Worm (Caenorhabditis elegans) whole organism, L3 larva: ENCODE data around the gene hecw-1.

ENCODE experiments used
- ZK546.5 ChIP-seq: sonication (generic microtip); optimal IDR thresholded peaks from 2 replicates; lab custom pipeline; 2017; ENCODE audit warnings: missing biosample characterization, missing genetic modification characterization
- aly-2 ChIP-seq: fragments of 150-350 bp; optimal IDR thresholded peaks from 2 replicates; lab custom pipeline; 2014; ENCODE audit warnings: missing biosample characterization, missing genetic modification characterization
- ama-1 ChIP-seq: fragments of 150-350 bp; optimal IDR thresholded peaks from 2 replicates; lab custom pipeline; 2018
- ceh-16 ChIP-seq: sonication (generic microtip); optimal IDR thresholded peaks from 2 replicates; lab custom pipeline; 2017; ENCODE audit warnings: missing biosample characterization, missing genetic modification characterization
- ceh-28 ChIP-seq: fragments of 150-350 bp; optimal IDR thresholded peaks from 2 replicates; lab custom pipeline; 2014; ENCODE audit warnings: missing biosample characterization, missing genetic modification reagents, missing genetic modification characterization
- ceh-9 ChIP-seq: sonication (generic microtip); optimal IDR thresholded peaks from 2 replicates; lab custom pipeline; 2018; ENCODE audit warnings: missing biosample characterization, missing genetic modification characterization
- daf-12 ChIP-seq: fragments of 150-350 bp; optimal IDR thresholded peaks from 2 replicates; lab custom pipeline; 2014; ENCODE audit warnings: missing biosample characterization, missing genetic modification reagents, missing genetic modification characterization
- egl-5 ChIP-seq: fragments of 150-350 bp; optimal IDR thresholded peaks from 2 replicates; lab custom pipeline; 2017; ENCODE audit warnings: missing biosample characterization, missing genetic modification reagents, missing genetic modification characterization, inconsistent platforms
- elt-1 ChIP-seq: fragments of 150-350 bp; optimal IDR thresholded peaks from 2 replicates; lab custom pipeline; 2014; ENCODE audit warnings: missing biosample characterization, missing genetic modification characterization
- elt-2 ChIP-seq: sonication (generic microtip); optimal IDR thresholded peaks from 2 replicates; lab custom pipeline; 2016; ENCODE audit warnings: missing genetic modification reagents, mild to moderate bottlenecking, missing genetic modification characterization, missing compliant biosample characterization
- eor-1 ChIP-seq, 2 experiments: fragments of 150-350 bp; optimal IDR thresholded peaks; 2 replicates each; lab custom pipeline; 2014 to 2018; ENCODE audit warnings: missing biosample characterization in 2 of 2, missing genetic modification characterization in 2 of 2
- fkh-10 ChIP-seq: sonication (generic microtip); optimal IDR thresholded peaks from 2 replicates; lab custom pipeline; 2017; ENCODE audit warnings: missing biosample characterization, missing genetic modification reagents, missing genetic modification characterization
- fkh-2 ChIP-seq: fragments of 150-350 bp; optimal IDR thresholded peaks from 2 replicates; lab custom pipeline; 2014; ENCODE audit warnings: missing biosample characterization, missing genetic modification reagents, missing genetic modification characterization
- fos-1 ChIP-seq: fragments of 150-350 bp; optimal IDR thresholded peaks from 2 replicates; lab custom pipeline; 2014; ENCODE audit warnings: missing biosample characterization, missing genetic modification characterization
- jun-1 ChIP-seq: fragments of 150-350 bp; optimal IDR thresholded peaks from 2 replicates; lab custom pipeline; 2014; ENCODE audit warnings: missing biosample characterization, missing genetic modification reagents, missing genetic modification characterization
- lin-15B ChIP-seq: fragments of 150-350 bp; optimal IDR thresholded peaks from 2 replicates; lab custom pipeline; 2014; ENCODE audit warnings: missing biosample characterization, missing genetic modification characterization
- lin-39 ChIP-seq: fragments of 150-350 bp; optimal IDR thresholded peaks from 2 replicates; lab custom pipeline; 2018; ENCODE audit warnings: missing biosample characterization, missing genetic modification reagents, missing genetic modification characterization
- lsy-12 ChIP-seq: sonication (generic microtip); optimal IDR thresholded peaks from 2 replicates; lab custom pipeline; 2016; ENCODE audit warnings: mild to moderate bottlenecking, missing genetic modification characterization, missing compliant biosample characterization
- mdl-1 ChIP-seq: fragments of 150-350 bp; optimal IDR thresholded peaks from 2 replicates; lab custom pipeline; 2014; ENCODE audit warnings: missing biosample characterization, missing genetic modification characterization
- nfya-1 ChIP-seq: sonication (generic microtip); optimal IDR thresholded peaks from 2 replicates; lab custom pipeline; 2017; ENCODE audit warnings: missing genetic modification characterization, mild to moderate bottlenecking, missing compliant biosample characterization, antibody characterized with exemption, moderate library complexity; ENCODE audit not compliant: insufficient read depth
- nhr-11 ChIP-seq: fragments of 150-350 bp; optimal IDR thresholded peaks from 2 replicates; lab custom pipeline; 2014; ENCODE audit warnings: missing biosample characterization, missing genetic modification characterization
- nhr-23 ChIP-seq: fragments of 150-350 bp; optimal IDR thresholded peaks from 2 replicates; lab custom pipeline; 2014; ENCODE audit warnings: missing biosample characterization, missing genetic modification reagents, missing genetic modification characterization
- nhr-237 ChIP-seq: fragments of 150-350 bp; optimal IDR thresholded peaks from 2 replicates; lab custom pipeline; 2014; ENCODE audit warnings: missing biosample characterization, missing genetic modification characterization
- nhr-25 ChIP-seq: sonication (generic microtip); optimal IDR thresholded peaks from 2 replicates; lab custom pipeline; 2017; ENCODE audit warnings: missing biosample characterization, missing genetic modification characterization
- nhr-43 ChIP-seq: sonication (generic microtip); optimal IDR thresholded peaks from 2 replicates; lab custom pipeline; 2016; ENCODE audit warnings: mild to moderate bottlenecking, missing genetic modification characterization, missing compliant biosample characterization; ENCODE audit not compliant: poor library complexity, severe bottlenecking
- nhr-67 ChIP-seq: fragments of 150-350 bp; optimal IDR thresholded peaks from 2 replicates; lab custom pipeline; 2014; ENCODE audit warnings: missing biosample characterization, missing genetic modification characterization
- nhr-76 ChIP-seq: fragments of 150-350 bp; sonication (generic microtip); optimal IDR thresholded peaks from 5 replicates; lab custom pipeline; 2014; ENCODE audit warnings: missing biosample characterization, missing genetic modification characterization
- nhr-77 ChIP-seq: fragments of 150-350 bp; optimal IDR thresholded peaks from 2 replicates; lab custom pipeline; 2014; ENCODE audit warnings: missing biosample characterization, missing genetic modification characterization
- pha-4 ChIP-seq: fragments of 150-350 bp; optimal IDR thresholded peaks from 2 replicates; lab custom pipeline; 2014; ENCODE audit warnings: missing biosample characterization, missing genetic modification reagents, missing genetic modification characterization
- skn-1 ChIP-seq: fragments of 150-350 bp; optimal IDR thresholded peaks from 2 replicates; lab custom pipeline; 2014; ENCODE audit warnings: missing biosample characterization, missing genetic modification characterization
- snpc-4 ChIP-seq: fragments of 150-350 bp; optimal IDR thresholded peaks from 2 replicates; lab custom pipeline; 2014; ENCODE audit warnings: missing biosample characterization, missing genetic modification characterization
- unc-39 ChIP-seq: sonication (generic microtip); optimal IDR thresholded peaks from 4 replicates; lab custom pipeline; 2017; ENCODE audit warnings: missing biosample characterization, missing genetic modification characterization
- unc-62 ChIP-seq: fragments of 150-350 bp; sonication (generic microtip); optimal IDR thresholded peaks from 4 replicates; lab custom pipeline; 2014; ENCODE audit warnings: missing biosample characterization, missing genetic modification reagents, missing genetic modification characterization
- zag-1 ChIP-seq: fragments of 150-350 bp; optimal IDR thresholded peaks from 2 replicates; lab custom pipeline; 2014; ENCODE audit warnings: missing biosample characterization, missing genetic modification characterization
- ztf-11 ChIP-seq: fragments of 150-350 bp; optimal IDR thresholded peaks from 2 replicates; lab custom pipeline; 2014; ENCODE audit warnings: missing biosample characterization, missing genetic modification characterization
- ztf-4 ChIP-seq: fragments of 150-350 bp; optimal IDR thresholded peaks from 2 replicates; lab custom pipeline; 2014; ENCODE audit warnings: missing biosample characterization, missing genetic modification characterization

hecw-1 gene

DNA sequence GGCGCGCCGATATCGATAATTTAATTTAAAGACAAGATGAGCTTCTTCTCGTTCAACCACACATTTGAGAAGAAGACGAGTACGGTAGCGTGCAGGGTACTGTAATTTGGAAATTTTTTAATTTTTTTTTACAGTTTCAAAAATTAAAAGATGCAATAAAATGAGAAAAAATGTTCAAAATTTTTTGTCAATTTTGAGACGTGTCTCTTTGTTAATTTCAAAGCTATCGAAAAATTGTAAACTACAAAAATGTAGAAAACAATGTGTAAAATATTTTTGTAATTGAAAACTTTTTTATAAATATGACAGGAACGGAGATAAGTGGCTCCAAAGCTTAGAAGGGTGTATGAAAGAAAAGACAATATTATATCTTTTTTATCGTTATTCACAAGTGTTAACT is 41.6 kb upstream of the hecw-1 start, which contains the start of gene K01A11.1:
K01A11.1 (minus strand) TSS at position 101 of the 400 bp plus-strand sequence.
- TF ChIP-seq nhr-23 (tag; lab: Kevin White, UChicago) (no peak), ztf-11 (tag; lab: Kevin White, UChicago) (no peak), lin-15B (tag; lab: Kevin White, UChicago) (no peak), pha-4 (no peak), fkh-2 (tag; lab: Kevin White, UChicago) (no peak), nhr-67 (tag; lab: Kevin White, UChicago) (no peak), ceh-16 (tag; lab: Kevin White, UChicago) (no peak), ZK546.5 (tag; lab: Kevin White, UChicago) (no peak), fkh-10 (GFP tag; lab: Kevin White, UChicago) (no peak), nfya-1 (tag; lab: Kevin White, UChicago) (no peak), unc-62 (GFP tag; lab: Kevin White, UChicago) (no peak), skn-1 (tag; lab: Kevin White, UChicago) (no peak), ama-1 (lab: Kevin White, UChicago) (no peak), elt-1 (tag; lab: Kevin White, UChicago) (no peak), nhr-77 (tag; lab: Kevin White, UChicago) (no peak), zag-1 (no peak), fos-1 (no peak), mdl-1 (tag; lab: Kevin White, UChicago) (no peak), unc-39 (tag; lab: Kevin White, UChicago) (no peak), lin-39 (tag; lab: Kevin White, UChicago) (no peak)
- TF ChIP-seq, all 47 proteins: peak for 0

DNA sequence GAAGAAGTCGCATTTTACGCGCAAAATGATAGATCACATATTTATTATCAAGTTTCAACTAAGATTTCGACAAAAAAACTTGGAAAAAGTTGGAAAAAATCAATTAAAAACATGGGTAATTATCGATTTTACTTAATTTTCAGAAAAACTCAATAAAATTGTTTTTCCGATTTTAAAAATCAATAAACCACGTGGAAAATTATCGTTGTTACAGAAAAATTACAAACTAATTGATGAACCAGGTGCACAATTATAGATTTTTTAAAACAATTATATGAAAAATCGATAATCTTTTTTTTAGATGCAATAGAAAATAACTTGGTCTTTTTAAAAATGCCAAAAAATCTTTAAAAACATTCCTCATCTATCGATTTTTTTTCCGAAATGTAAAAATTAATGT is 40.9 kb upstream of the hecw-1 start:
- TF ChIP-seq nhr-23 (tag; lab: Kevin White, UChicago) (no peak), ceh-28 (tag; lab: Kevin White, UChicago) (peak; percentile 67)

DNA sequence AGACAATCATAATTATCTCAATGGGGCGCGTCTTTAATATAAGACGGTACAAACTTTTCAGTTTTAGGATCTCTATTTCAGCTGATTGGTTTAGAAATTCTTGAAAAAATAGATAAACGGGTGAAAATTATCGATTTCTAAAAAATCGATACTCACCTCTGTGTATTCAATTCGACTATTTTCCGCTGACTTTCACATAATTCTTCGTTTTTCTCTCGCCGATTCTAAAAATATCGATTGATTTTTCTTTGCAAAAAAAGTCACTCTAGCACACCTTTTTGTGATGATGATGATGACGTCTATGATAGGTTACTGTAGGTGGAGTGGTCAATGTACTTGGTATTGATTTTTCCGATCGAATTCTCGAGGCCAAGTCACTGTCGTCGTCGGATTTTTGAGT is 40.0 kb upstream of the hecw-1 start:
- TF ChIP-seq ZK546.5 (tag; lab: Kevin White, UChicago) (no peak), unc-39 (tag; lab: Kevin White, UChicago) (no peak), nhr-43 (tag; lab: Kevin White, UChicago) (no peak), lin-39 (tag; lab: Kevin White, UChicago) (no peak), ceh-28 (tag; lab: Kevin White, UChicago) (peak; percentile 76)

DNA sequence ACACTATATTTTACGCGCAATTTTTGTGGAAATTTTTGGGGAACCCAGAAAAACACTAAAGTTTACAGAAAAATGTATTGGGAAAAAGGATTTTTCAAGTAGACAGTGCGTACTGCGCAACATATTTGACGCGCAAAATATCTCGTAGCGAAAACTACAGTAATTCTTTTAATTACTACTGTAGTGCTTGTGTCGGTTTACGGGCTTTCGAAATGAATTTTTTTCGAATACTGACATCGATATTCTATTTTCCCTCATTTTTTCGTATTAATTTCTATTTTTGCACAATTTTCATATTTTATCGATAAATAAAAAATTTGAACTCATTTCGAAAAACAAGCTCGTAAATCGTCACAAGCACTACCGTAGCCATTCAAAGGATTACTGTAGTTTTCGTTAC is 38.8 kb upstream of the hecw-1 start:
- TF ChIP-seq skn-1 (tag; lab: Kevin White, UChicago), result no peak
- no peak for TF ChIP-seq nhr-23 (tag; lab: Kevin White, UChicago)

DNA sequence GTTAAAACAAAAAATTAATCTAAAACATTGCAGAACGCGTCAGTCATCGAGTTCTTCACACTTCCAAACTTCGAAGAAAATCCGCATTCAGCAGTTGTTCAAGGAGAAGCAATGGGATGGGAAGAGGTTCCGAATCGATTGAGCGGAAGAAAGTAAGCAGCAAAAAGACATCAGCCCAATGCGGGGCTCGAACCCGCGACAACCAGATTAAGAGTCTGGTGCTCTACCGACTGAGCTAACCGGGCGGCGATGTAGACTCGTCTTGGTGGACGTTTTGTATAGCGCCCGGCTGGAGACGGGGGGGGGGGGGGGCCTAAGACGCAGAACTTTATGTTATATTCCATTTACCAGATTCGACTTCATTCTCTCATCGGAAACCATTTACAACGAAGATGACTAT is 37.0 kb upstream of the hecw-1 start:
- TF ChIP-seq nfya-1 (tag; lab: Kevin White, UChicago) (peak; percentile 12), elt-2 (tag; lab: Kevin White, UChicago) (peak; percentile 2), nhr-76 (tag; lab: Kevin White, UChicago) (no peak)
- TF ChIP-seq, all 47 proteins: peak for 2

DNA sequence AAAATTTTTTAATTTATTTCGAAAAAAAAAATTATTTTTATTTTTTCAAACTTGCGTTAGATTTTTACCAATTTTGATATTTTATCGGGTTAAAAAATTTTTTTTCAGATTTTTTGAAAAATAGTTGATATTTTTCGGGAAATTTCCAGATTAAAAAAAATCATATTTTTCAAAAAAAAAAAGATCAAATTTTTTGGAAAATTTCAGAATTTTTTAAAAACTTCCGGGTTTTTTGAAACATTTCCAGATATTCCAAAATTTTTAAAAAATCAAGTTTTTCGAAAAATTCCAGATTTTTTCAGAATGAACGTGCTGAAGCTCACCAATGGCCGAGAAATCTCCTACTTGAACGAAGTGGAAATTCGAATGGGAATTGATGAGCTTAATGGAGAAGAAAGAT is 35.7 kb upstream of the hecw-1 start, which contains the start of gene metl-18:
metl-18 (plus strand) TSS at position 301 of the 400 bp plus-strand sequence.
- no peak for TF ChIP-seq egl-5 (tag; lab: Kevin White, UChicago)
- TF ChIP-seq nhr-237, result no peak
- no peak for TF ChIP-seq elt-2 (tag; lab: Kevin White, UChicago)
- no peak for TF ChIP-seq aly-2 (tag; lab: Kevin White, UChicago)
- TF ChIP-seq nhr-11, result no peak
- no peak for TF ChIP-seq lin-15B (tag; lab: Kevin White, UChicago)
- no peak for TF ChIP-seq unc-62 (GFP tag; lab: Kevin White, UChicago)
- TF ChIP-seq snpc-4, result no peak
- no peak for TF ChIP-seq eor-1 (tag; optimal IDR thresholded peaks at IDR 0.05; lab: Kevin White, UChicago)
- TF ChIP-seq zag-1, result no peak
- TF ChIP-seq ZK546.5 (tag; lab: Kevin White, UChicago), result no peak
- no peak for TF ChIP-seq daf-12 (tag; lab: Kevin White, UChicago)
- TF ChIP-seq ceh-9, result no peak
- no peak for TF ChIP-seq ztf-4
- TF ChIP-seq nhr-25, result no peak
- TF ChIP-seq jun-1 (tag; lab: Kevin White, UChicago), result no peak
- TF ChIP-seq lsy-12 (tag; lab: Kevin White, UChicago), result no peak
- TF ChIP-seq, all 47 proteins: peak for 0
